Fruit fly (Drosophila melanogaster) whole organism, prepupa: Measurements from ENCODE around the gene CG10486.

Source experiments
- CG11294 ChIP-seq: fragments of 200-800 bp; sonication (Bioruptor generic); IDR thresholded peaks from 2 replicates; pipeline ENCODE4 v1.3.6; 2022; ENCODE audit warnings: missing biosample characterization, missing genetic modification characterization
- CG11762 ChIP-seq: fragments of 200-800 bp; sonication (Bioruptor generic); optimal IDR thresholded peaks from 3 replicates; lab custom pipeline; 2016; ENCODE audit warnings: missing biosample characterization, missing genetic modification characterization; ENCODE audit not compliant: insufficient read depth
- CG11902 ChIP-seq: fragments of 200-800 bp; sonication (Bioruptor generic); optimal IDR thresholded peaks from 3 replicates; lab custom pipeline; 2016; ENCODE audit warnings: missing biosample characterization, missing genetic modification characterization
- CG15336 ChIP-seq: fragments of 200-800 bp; sonication (Bioruptor generic); IDR thresholded peaks from 2 replicates; pipeline ENCODE4 v1.3.6; 2022; ENCODE audit warnings: missing biosample characterization, missing genetic modification characterization
- CG16779 ChIP-seq: fragments of 200-800 bp; sonication (Bioruptor generic); optimal IDR thresholded peaks from 3 replicates; lab custom pipeline; 2017; ENCODE audit warnings: missing biosample characterization, mild to moderate bottlenecking, missing genetic modification characterization
- CG3032 ChIP-seq: fragments of 200-800 bp; optimal IDR thresholded peaks from 2 replicates; lab custom pipeline; 2019; ENCODE audit warnings: missing biosample characterization, mild to moderate bottlenecking, missing genetic modification characterization, moderate library complexity
- CG32006 ChIP-seq: fragments of 200-800 bp; sonication (Bioruptor generic); optimal IDR thresholded peaks from 3 replicates; lab custom pipeline; 2017; ENCODE audit warnings: missing biosample characterization, mild to moderate bottlenecking, missing genetic modification characterization
- CG34406 ChIP-seq: fragments of 200-800 bp; sonication (Bioruptor generic); optimal IDR thresholded peaks from 3 replicates; lab custom pipeline; 2016; ENCODE audit warnings: missing biosample characterization, missing genetic modification characterization
- CG3919 ChIP-seq: fragments of 200-800 bp; sonication (Bioruptor generic); optimal IDR thresholded peaks from 3 replicates; lab custom pipeline; 2016; ENCODE audit warnings: missing biosample characterization, missing genetic modification characterization
- CG6163 ChIP-seq: fragments of 200-800 bp; sonication (Bioruptor generic); IDR thresholded peaks from 3 replicates; pipeline ENCODE4 v1.3.6; 2022; ENCODE audit warnings: missing biosample characterization, missing genetic modification characterization
- CG6276 ChIP-seq: fragments of 200-800 bp; sonication (Bioruptor generic); optimal IDR thresholded peaks from 2 replicates; lab custom pipeline; 2017; ENCODE audit warnings: missing biosample characterization, mild to moderate bottlenecking, missing genetic modification characterization
- CG6808 ChIP-seq: fragments of 200-800 bp; sonication (Bioruptor generic); optimal IDR thresholded peaks from 3 replicates; lab custom pipeline; 2017; ENCODE audit warnings: missing biosample characterization, missing genetic modification characterization, mild to moderate bottlenecking, moderate library complexity, missing genetic modification reagents
- CG6854 ChIP-seq: fragments of 200-800 bp; sonication (Bioruptor generic); optimal IDR thresholded peaks from 2 replicates; lab custom pipeline; 2017; ENCODE audit warnings: missing biosample characterization, mild to moderate bottlenecking, missing genetic modification characterization
- CG8119 ChIP-seq: fragments of 200-800 bp; sonication (Bioruptor generic); IDR thresholded peaks from 3 replicates; pipeline ENCODE4 v1.3.6; 2022; ENCODE audit warnings: missing biosample characterization, missing genetic modification characterization
- CG8632 ChIP-seq: fragments of 200-800 bp; sonication (Bioruptor generic); optimal IDR thresholded peaks from 3 replicates; lab custom pipeline; 2016; ENCODE audit warnings: missing biosample characterization, missing genetic modification characterization
- CG9139 ChIP-seq: fragments of 200-800 bp; sonication (Bioruptor generic); optimal IDR thresholded peaks from 3 replicates; lab custom pipeline; 2017; ENCODE audit warnings: missing biosample characterization, mild to moderate bottlenecking, missing genetic modification characterization
- Eip75B ChIP-seq: fragments of 200-800 bp; sonication (Bioruptor generic); optimal IDR thresholded peaks from 3 replicates; lab custom pipeline; 2016; ENCODE audit warnings: missing biosample characterization, missing genetic modification characterization
- Eip78C ChIP-seq: fragments of 200-800 bp; sonication (Bioruptor generic); peaks from one replicate; lab custom pipeline; 2016; ENCODE audit warnings: missing biosample characterization, missing genetic modification characterization
- Eip93F ChIP-seq: fragments of 200-800 bp; sonication (Bioruptor generic); optimal IDR thresholded peaks from 2 replicates; lab custom pipeline; 2016; ENCODE audit warnings: missing biosample characterization, mild to moderate bottlenecking, missing genetic modification characterization
- Gug ChIP-seq: fragments of 200-800 bp; sonication (Bioruptor generic); IDR thresholded peaks from 2 replicates; pipeline ENCODE4 v1.3.6; 2022; ENCODE audit warnings: missing biosample characterization, missing genetic modification characterization
- Hr39 ChIP-seq: fragments of 200-800 bp; sonication (Bioruptor generic); optimal IDR thresholded peaks from 2 replicates; lab custom pipeline; 2016; ENCODE audit warnings: missing biosample characterization, missing genetic modification characterization
- Lpt ChIP-seq: fragments of 200-800 bp; sonication (Bioruptor generic); optimal IDR thresholded peaks from 3 replicates; lab custom pipeline; 2016; ENCODE audit warnings: missing biosample characterization, missing genetic modification characterization
- Smox ChIP-seq: fragments of 200-800 bp; sonication (Bioruptor generic); optimal IDR thresholded peaks from 3 replicates; lab custom pipeline; 2016; ENCODE audit warnings: missing biosample characterization, missing genetic modification characterization
- Sox102F ChIP-seq: fragments of 200-800 bp; sonication (Bioruptor generic); optimal IDR thresholded peaks from 2 replicates; lab custom pipeline; 2016; ENCODE audit warnings: missing biosample characterization, mild to moderate bottlenecking, missing genetic modification characterization
- Sox14 ChIP-seq: fragments of 200-800 bp; sonication (Bioruptor generic); optimal IDR thresholded peaks from 3 replicates; lab custom pipeline; 2016; ENCODE audit warnings: missing biosample characterization, missing genetic modification characterization
- Sox15 ChIP-seq: fragments of 200-800 bp; sonication (Bioruptor generic); optimal IDR thresholded peaks from 3 replicates; lab custom pipeline; 2016; ENCODE audit warnings: missing biosample characterization, missing genetic modification characterization
- achi ChIP-seq: fragments of 200-800 bp; sonication (Bioruptor generic); optimal IDR thresholded peaks from 3 replicates; lab custom pipeline; 2016; ENCODE audit warnings: missing biosample characterization, missing genetic modification characterization
- acj6 ChIP-seq: fragments of 200-800 bp; sonication (Bioruptor generic); optimal IDR thresholded peaks from 3 replicates; lab custom pipeline; 2016; ENCODE audit warnings: missing biosample characterization, missing genetic modification characterization
- dac ChIP-seq: fragments of 200-800 bp; sonication (Bioruptor generic); optimal IDR thresholded peaks from 2 replicates; lab custom pipeline; 2017; ENCODE audit warnings: missing biosample characterization, mild to moderate bottlenecking, missing genetic modification characterization
- dsx ChIP-seq: fragments of 200-800 bp; optimal IDR thresholded peaks from 3 replicates; lab custom pipeline; 2019; ENCODE audit warnings: missing biosample characterization, mild to moderate bottlenecking, missing genetic modification characterization, moderate library complexity; ENCODE audit not compliant: poor library complexity, severe bottlenecking
- eg ChIP-seq: fragments of 200-800 bp; sonication (Bioruptor generic); IDR thresholded peaks from 3 replicates; pipeline ENCODE4 v1.3.6; 2022; ENCODE audit warnings: missing biosample characterization, missing genetic modification characterization
- esn ChIP-seq: fragments of 200-800 bp; sonication (Bioruptor generic); optimal IDR thresholded peaks from 2 replicates; lab custom pipeline; 2016; ENCODE audit warnings: missing biosample characterization, mild to moderate bottlenecking, missing genetic modification characterization, moderate library complexity
- fd59A ChIP-seq: fragments of 200-800 bp; sonication (Bioruptor generic); optimal IDR thresholded peaks from 2 replicates; lab custom pipeline; 2017; ENCODE audit warnings: missing biosample characterization, mild to moderate bottlenecking, missing genetic modification characterization, missing genetic modification reagents
- net ChIP-seq: fragments of 200-800 bp; sonication (Bioruptor generic); optimal IDR thresholded peaks from 3 replicates; lab custom pipeline; 2016; ENCODE audit warnings: missing biosample characterization, missing genetic modification characterization
- pdm3 ChIP-seq: fragments of 200-800 bp; sonication (Bioruptor generic); optimal IDR thresholded peaks from 3 replicates; lab custom pipeline; 2016; ENCODE audit warnings: missing biosample characterization, missing genetic modification characterization
- salr ChIP-seq, 2 experiments: fragments of 200-800 bp; sonication (Bioruptor generic); optimal IDR thresholded peaks; 3 replicates each; lab custom pipeline; 2016 to 2018; ENCODE audit warnings: missing biosample characterization in 2 of 2, missing genetic modification characterization in 2 of 2, mild to moderate bottlenecking in 1 of 2
- spab ChIP-seq: fragments of 200-800 bp; sonication (Bioruptor generic); optimal IDR thresholded peaks from 2 replicates; lab custom pipeline; 2017; ENCODE audit warnings: missing biosample characterization, mild to moderate bottlenecking, missing genetic modification characterization, missing genetic modification reagents
- ss ChIP-seq, 2 experiments: fragments of 200-800 bp; sonication (Bioruptor generic); optimal IDR thresholded peaks; 2 replicates in 1 of 2; 3 replicates in 1 of 2; lab custom pipeline; 2017 to 2018; ENCODE audit warnings: mild to moderate bottlenecking in 2 of 2, missing biosample characterization in 2 of 2, missing genetic modification characterization in 2 of 2, moderate library complexity in 1 of 2
- svp ChIP-seq: fragments of 200-800 bp; sonication (Bioruptor generic); peaks from one replicate; lab custom pipeline; 2016; ENCODE audit warnings: missing biosample characterization, missing genetic modification characterization
- topi ChIP-seq: fragments of 200-800 bp; sonication (Bioruptor generic); optimal IDR thresholded peaks from 3 replicates; lab custom pipeline; 2016; ENCODE audit warnings: missing biosample characterization, missing genetic modification characterization
- vri ChIP-seq: fragments of 200-800 bp; sonication (Bioruptor generic); optimal IDR thresholded peaks from 3 replicates; lab custom pipeline; 2016; ENCODE audit warnings: missing biosample characterization, mild to moderate bottlenecking, missing genetic modification characterization

CG10486 gene

dm6 chr3L:5952132-5952531, 45.6 kb upstream of the CG10486 start (continued):
- TF ChIP-seq CG8119 (GFP tag; lab: Robert Waterston, UW): peak; percentile 68; the same call in 2 of the 3 replicates
- TF ChIP-seq Gug (GFP tag; lab: Robert Waterston, UW): no peak
- TF ChIP-seq Eip78C (GFP tag; lab: Kevin White, UChicago): peak; percentile 86
- TF ChIP-seq eg (GFP tag; lab: Robert Waterston, UW): peak; percentile 43; the same call in 1 of the 3 replicates
- TF ChIP-seq net (GFP tag; lab: Kevin White, UChicago): peak; percentile 15
- peak; percentile 65 for TF ChIP-seq CG32006 (GFP tag; lab: Kevin White, UChicago)
- no peak for TF ChIP-seq Smox (GFP tag; lab: Kevin White, UChicago)
- TF ChIP-seq CG16779 (tag; lab: Kevin White, UChicago): no peak
- no peak for TF ChIP-seq Sox102F (GFP tag; lab: Kevin White, UChicago)
- no peak for TF ChIP-seq CG34406 (GFP tag; lab: Kevin White, UChicago)
- TF ChIP-seq Sox15 (GFP tag; lab: Kevin White, UChicago): no peak
- no peak for TF ChIP-seq spab (GFP tag; lab: Kevin White, UChicago)
- TF ChIP-seq achi: peak; percentile 27
- peak; percentile 36 for TF ChIP-seq CG3032 (tag; lab: Kevin White, UChicago)
- TF ChIP-seq fd59A (GFP tag; lab: Kevin White, UChicago): no peak
- peak in 1 of 2 experiments; percentile 62 for TF ChIP-seq salr (GFP tag; optimal IDR thresholded peaks at IDR 0.05; lab: Kevin White, UChicago)
- peak; percentile 42 for TF ChIP-seq svp (GFP tag; lab: Kevin White, UChicago)
- no peak for TF ChIP-seq Eip93F (GFP tag; lab: Kevin White, UChicago)
- TF ChIP-seq Hr39 (GFP tag; lab: Kevin White, UChicago): no peak
- TF ChIP-seq CG11294 (GFP tag; lab: Robert Waterston, UW): no peak
- peak; percentile 11 for TF ChIP-seq Sox14 (GFP tag; lab: Kevin White, UChicago)
- peak; percentile 49 for TF ChIP-seq Lpt (GFP tag; lab: Kevin White, UChicago)
- TF ChIP-seq CG6808: no peak
- TF ChIP-seq pdm3: peak; percentile 5
- no peak for TF ChIP-seq CG11902
- TF ChIP-seq CG11762 (GFP tag; lab: Kevin White, UChicago): no peak
- no peak for TF ChIP-seq dac (GFP tag; lab: Kevin White, UChicago)
- no peak for TF ChIP-seq CG8632 (GFP tag; lab: Kevin White, UChicago)
- TF ChIP-seq CG9139 (GFP tag; lab: Kevin White, UChicago): no peak
- no peak for TF ChIP-seq CG6854 (GFP tag; lab: Kevin White, UChicago)
- TF ChIP-seq vri (GFP tag; lab: Kevin White, UChicago): no peak
- no peak for TF ChIP-seq CG6276
- TF ChIP-seq topi (GFP tag; lab: Kevin White, UChicago): peak; percentile 26
- TF ChIP-seq acj6 (GFP tag; lab: Kevin White, UChicago): peak; percentile 18

dm6 chr3L:5950467-5950866, 44.0 kb upstream of the CG10486 start, which contains the start of gene Egfrap:
Gene Egfrap (minus strand): TSS chr3L:5950658.
- peak; percentile 25; the same call in 1 of the 2 replicates for TF ChIP-seq CG15336
- no peak for TF ChIP-seq CG32006 (GFP tag; lab: Kevin White, UChicago)
- peak; percentile 48 for TF ChIP-seq CG6854 (GFP tag; lab: Kevin White, UChicago)
- peak; percentile 52; the same call in 1 of the 3 replicates for TF ChIP-seq CG6163 (GFP tag; lab: Robert Waterston, UW)
- peak; percentile 0 for TF ChIP-seq esn
- peak; percentile 71 for TF ChIP-seq Lpt (GFP tag; lab: Kevin White, UChicago)
- TF ChIP-seq salr (GFP tag; optimal IDR thresholded peaks at IDR 0.05; lab: Kevin White, UChicago): no peak
- no peak for TF ChIP-seq CG8632 (GFP tag; lab: Kevin White, UChicago)
- TF ChIP-seq CG3919 (GFP tag; lab: Kevin White, UChicago): peak; percentile 80
- peak; percentile 12 for TF ChIP-seq net (GFP tag; lab: Kevin White, UChicago)
- peak; percentile 7 to 25 for TF ChIP-seq ss (GFP tag; optimal IDR thresholded peaks at IDR 0.05; lab: Kevin White, UChicago)
- TF ChIP-seq spab (GFP tag; lab: Kevin White, UChicago): no peak
- peak; percentile 1 for TF ChIP-seq Eip75B (GFP tag; lab: Kevin White, UChicago)
- no peak for TF ChIP-seq pdm3
- peak; percentile 38 for TF ChIP-seq dsx (GFP tag; lab: Kevin White, UChicago)
- peak; percentile 70 for TF ChIP-seq Eip78C (GFP tag; lab: Kevin White, UChicago)
